Fruit fly (Drosophila melanogaster) whole organism, embryonic: ENCODE results near the gene KP78a.

ENCODE experiments used
- B-H2 ChIP-seq: fragments of 200-800 bp; sonication (Bioruptor generic); optimal IDR thresholded peaks from 2 replicates; lab custom pipeline; 2018; ENCODE audit warnings: missing biosample characterization, mild to moderate bottlenecking, missing genetic modification characterization
- CG16813 ChIP-seq: fragments of 200-800 bp; sonication (Bioruptor generic); IDR thresholded peaks from 3 replicates; pipeline ENCODE4 v1.3.6; 2022; ENCODE audit warnings: missing biosample characterization, missing genetic modification characterization; ENCODE audit not compliant: partially characterized antibody
- CG4328 ChIP-seq: fragments of 200-800 bp; sonication (Bioruptor generic); optimal IDR thresholded peaks from 3 replicates; lab custom pipeline; 2017; ENCODE audit warnings: missing biosample characterization, missing genetic modification reagents, missing genetic modification characterization
- CG4360 ChIP-seq: fragments of 200-800 bp; sonication (Bioruptor generic); IDR thresholded peaks from 2 replicates; pipeline ENCODE4 v1.3.6; 2022; ENCODE audit warnings: missing biosample characterization, missing genetic modification characterization
- Nf-YA ChIP-seq: fragments of 200-800 bp; sonication (Bioruptor generic); IDR thresholded peaks from 2 replicates; pipeline ENCODE4 v1.3.6; 2022; ENCODE audit warnings: missing biosample characterization, missing genetic modification characterization
- Sox102F ChIP-seq: fragments of 200-800 bp; sonication (Bioruptor generic); optimal IDR thresholded peaks from 2 replicates; lab custom pipeline; 2018; ENCODE audit warnings: missing biosample characterization, mild to moderate bottlenecking, missing genetic modification characterization, moderate library complexity
- vfl ChIP-seq: fragments of 200-800 bp; sonication (Bioruptor generic); optimal IDR thresholded peaks from 2 replicates; lab custom pipeline; 2016; ENCODE audit warnings: missing biosample characterization, missing genetic modification characterization

DNA sequence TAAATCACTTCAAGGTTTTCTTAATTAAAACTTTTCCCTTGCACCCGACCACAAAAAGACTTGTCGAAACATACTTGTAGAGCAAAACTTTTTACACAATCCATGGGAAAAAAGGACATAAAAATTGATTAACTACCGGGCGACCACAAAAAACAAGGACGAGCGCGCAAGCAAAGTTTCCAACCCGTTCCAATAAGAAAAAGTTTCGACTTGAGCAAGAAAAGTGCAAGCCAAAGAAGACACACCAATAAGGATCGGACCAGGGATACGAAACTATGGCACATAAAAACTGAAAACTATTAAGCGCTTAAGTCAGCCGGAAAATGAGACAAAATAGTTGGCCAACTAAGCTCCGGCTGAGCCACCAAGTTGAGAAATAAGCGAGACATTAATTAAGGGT, 9.0 kb downstream of the KP78a start:
- TF ChIP-seq Nf-YA (GFP tag; lab: Robert Waterston, UW) (no peak), CG4360 (GFP tag; lab: Robert Waterston, UW) (no peak), CG4328 (no peak), CG16813 (GFP tag; lab: Robert Waterston, UW) (no peak), vfl (GFP tag; lab: Kevin White, UChicago) (no peak), B-H2 (GFP tag; lab: Kevin White, UChicago) (no peak), Sox102F (GFP tag; lab: Kevin White, UChicago) (no peak)
